Worm (Caenorhabditis elegans) whole organism, late embryonic: Measurements from ENCODE around the gene C25F9.5.

Experiments used
- ceh-14 ChIP-seq: sonication (generic microtip); optimal IDR thresholded peaks from 2 replicates; lab custom pipeline; 2016; ENCODE audit warnings: missing genotype, missing genetic modification characterization, missing compliant biosample characterization
- ceh-31 ChIP-seq: sonication (generic microtip); optimal IDR thresholded peaks from 2 replicates; lab custom pipeline; 2016; ENCODE audit warnings: missing genetic modification characterization, missing compliant biosample characterization
- dmd-4 ChIP-seq: sonication (generic microtip); optimal IDR thresholded peaks from 2 replicates; lab custom pipeline; 2016; ENCODE audit warnings: borderline replicate concordance, missing genetic modification characterization, missing compliant biosample characterization
- ets-4 ChIP-seq: sonication (generic microtip); optimal IDR thresholded peaks from 2 replicates; lab custom pipeline; 2016; ENCODE audit warnings: missing genetic modification characterization, missing compliant biosample characterization
- hlh-30 ChIP-seq: sonication (generic microtip); optimal IDR thresholded peaks from 2 replicates; lab custom pipeline; 2017; ENCODE audit warnings: antibody characterized with exemption, missing genetic modification characterization, missing compliant biosample characterization; ENCODE audit not compliant: insufficient read depth
- pqm-1 ChIP-seq: sonication (generic microtip); optimal IDR thresholded peaks from 2 replicates; lab custom pipeline; 2016; ENCODE audit warnings: missing genetic modification characterization, missing compliant biosample characterization
- sdc-2 ChIP-seq: sonication (generic microtip); optimal IDR thresholded peaks from 2 replicates; lab custom pipeline; 2016; ENCODE audit warnings: missing genotype, missing genetic modification characterization, missing compliant biosample characterization
- tbx-7 ChIP-seq: sonication (generic microtip); optimal IDR thresholded peaks from 2 replicates; lab custom pipeline; 2016; ENCODE audit warnings: missing genotype, missing genetic modification characterization, missing compliant biosample characterization
- zip-5 ChIP-seq: sonication (generic microtip); optimal IDR thresholded peaks from 2 replicates; lab custom pipeline; 2016; ENCODE audit warnings: missing genetic modification characterization, missing compliant biosample characterization

- TF ChIP-seq tbx-7 (no peak), ets-4 (tag; lab: Kevin White, UChicago) (no peak), ceh-31 (tag; lab: Kevin White, UChicago) (no peak), zip-5 (no peak), ceh-14 (tag; lab: Kevin White, UChicago) (no peak), hlh-30 (no peak), pqm-1 (tag; lab: Kevin White, UChicago) (no peak), dmd-4 (tag; lab: Kevin White, UChicago) (no peak), sdc-2 (tag; lab: Kevin White, UChicago) (no peak)
Observed at ce11 chrV:19433806-19434437, 23.3 kb upstream of the C25F9.5 start, which contains the start of gene C25F9.16.
